Worm (Caenorhabditis elegans) whole organism, mixed stage, embryonic: Measurements from ENCODE around the gene ZK1248.15.

ENCODE experiments used
- ces-1 ChIP-seq: fragments of 150-350 bp; optimal IDR thresholded peaks from 2 replicates; lab custom pipeline; 2014; ENCODE audit warnings: missing biosample characterization, missing genetic modification reagents, missing genetic modification characterization
- elt-1 ChIP-seq: sonication (generic microtip); optimal IDR thresholded peaks from 2 replicates; lab custom pipeline; 2017; ENCODE audit warnings: missing genetic modification characterization, mild to moderate bottlenecking, missing compliant biosample characterization, antibody characterized with exemption, moderate library complexity, borderline replicate concordance; ENCODE audit not compliant: insufficient read depth
- elt-3 ChIP-seq: fragments of 150-350 bp; optimal IDR thresholded peaks from 2 replicates; lab custom pipeline; 2014; ENCODE audit warnings: missing biosample characterization, missing genetic modification characterization
- lin-13 ChIP-seq: fragments of 150-350 bp; optimal IDR thresholded peaks from 2 replicates; lab custom pipeline; 2014; ENCODE audit warnings: missing biosample characterization, missing genetic modification characterization
- mls-2 ChIP-seq: sonication (generic microtip); optimal IDR thresholded peaks from 2 replicates; lab custom pipeline; 2016; ENCODE audit warnings: mild to moderate bottlenecking, missing genetic modification characterization, moderate library complexity, missing compliant biosample characterization
- nhr-12 ChIP-seq: fragments of 150-350 bp; optimal IDR thresholded peaks from 2 replicates; lab custom pipeline; 2014; ENCODE audit warnings: missing biosample characterization, missing genetic modification characterization
- nhr-237 ChIP-seq: fragments of 150-350 bp; optimal IDR thresholded peaks from 2 replicates; lab custom pipeline; 2014; ENCODE audit warnings: missing biosample characterization, missing genetic modification characterization
- pha-4 ChIP-seq: fragments of 150-350 bp; optimal IDR thresholded peaks from 2 replicates; lab custom pipeline; 2018; ENCODE audit warnings: missing biosample characterization, missing genetic modification reagents, missing genetic modification characterization
- snpc-4 ChIP-seq: fragments of 150-350 bp; optimal IDR thresholded peaks from 2 replicates; lab custom pipeline; 2014; ENCODE audit warnings: missing biosample characterization, missing genetic modification characterization
- sptf-1 ChIP-seq: sonication (generic microtip); optimal IDR thresholded peaks from 2 replicates; lab custom pipeline; 2017; ENCODE audit warnings: mild to moderate bottlenecking, missing genetic modification characterization, moderate library complexity, missing compliant biosample characterization
- unc-39 ChIP-seq: fragments of 150-350 bp; optimal IDR thresholded peaks from 2 replicates; lab custom pipeline; 2014; ENCODE audit warnings: missing biosample characterization, missing genetic modification characterization
- unc-62 ChIP-seq: fragments of 150-350 bp; optimal IDR thresholded peaks from 2 replicates; lab custom pipeline; 2014; ENCODE audit warnings: missing biosample characterization, missing genetic modification reagents, missing genetic modification characterization

DNA sequence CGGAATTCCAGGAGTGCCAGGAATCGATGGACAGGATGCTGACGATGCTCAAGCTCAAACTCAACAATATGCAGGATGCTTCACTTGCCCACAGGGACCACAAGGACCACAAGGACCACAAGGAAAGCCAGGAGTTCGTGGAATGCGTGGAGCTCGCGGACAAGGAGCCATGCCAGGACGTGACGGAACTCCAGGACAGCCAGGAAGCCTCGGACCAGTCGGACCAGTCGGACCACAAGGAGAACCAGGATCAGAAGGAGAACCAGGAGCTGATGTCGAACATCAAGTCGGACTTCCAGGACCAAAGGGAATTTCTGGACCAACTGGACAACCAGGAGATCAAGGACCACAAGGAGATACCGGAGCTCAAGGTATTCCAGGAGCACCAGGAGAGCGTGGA is 7.0 kb downstream of the ZK1248.15 start:
- TF ChIP-seq elt-1 (tag; lab: Kevin White, UChicago) (no peak), unc-39 (tag; lab: Kevin White, UChicago) (no peak), snpc-4 (tag; lab: Kevin White, UChicago) (no peak), elt-3 (tag; lab: Kevin White, UChicago) (no peak), pha-4 (tag; lab: Kevin White, UChicago) (no peak), ces-1 (GFP tag; lab: Kevin White, UChicago) (no peak), lin-13 (tag; lab: Kevin White, UChicago) (no peak), nhr-12 (tag; lab: Kevin White, UChicago) (no peak), nhr-237 (tag; lab: Kevin White, UChicago) (no peak), mls-2 (tag; lab: Kevin White, UChicago) (no peak), unc-62 (GFP tag; lab: Kevin White, UChicago) (no peak), sptf-1 (no peak)
